Fruit fly (Drosophila melanogaster) whole organism, embryonic: ENCODE data around the gene CG3556.

ENCODE experiments used
- Abd-B ChIP-seq: fragments of 200-800 bp; sonication (Bioruptor generic); optimal IDR thresholded peaks from 2 replicates; lab custom pipeline; 2018; ENCODE audit warnings: missing biosample characterization, mild to moderate bottlenecking, missing genetic modification characterization, moderate library complexity
- Antp ChIP-seq: fragments of 200-800 bp; sonication (Bioruptor generic); optimal IDR thresholded peaks from 3 replicates; lab custom pipeline; 2016; ENCODE audit warnings: missing biosample characterization, missing genetic modification characterization
- BtbVII ChIP-seq: fragments of 200-800 bp; sonication (Bioruptor generic); optimal IDR thresholded peaks from 3 replicates; lab custom pipeline; 2017; ENCODE audit warnings: missing biosample characterization, mild to moderate bottlenecking, missing genetic modification characterization
- CG10543 ChIP-seq: fragments of 200-800 bp; sonication (Bioruptor generic); optimal IDR thresholded peaks from 3 replicates; lab custom pipeline; 2017; ENCODE audit warnings: missing biosample characterization, mild to moderate bottlenecking, missing genetic modification characterization, moderate library complexity
- CG11247 ChIP-seq: fragments of 200-800 bp; sonication (Bioruptor generic); IDR thresholded peaks from 2 replicates; pipeline ENCODE4 v1.3.6; 2022; ENCODE audit warnings: missing biosample characterization, missing genetic modification characterization
- CG17186 ChIP-seq: fragments of 200-800 bp; sonication (Bioruptor generic); optimal IDR thresholded peaks from 3 replicates; lab custom pipeline; 2017; ENCODE audit warnings: missing biosample characterization, missing genetic modification reagents, missing genetic modification characterization
- CG18011 ChIP-seq: fragments of 200-800 bp; sonication (Bioruptor generic); optimal IDR thresholded peaks from 2 replicates; lab custom pipeline; 2017; ENCODE audit warnings: missing biosample characterization, missing genetic modification characterization, mild to moderate bottlenecking, moderate library complexity, missing genotype
- CG18764 ChIP-seq: fragments of 200-800 bp; sonication (Bioruptor generic); optimal IDR thresholded peaks from 3 replicates; lab custom pipeline; 2016; ENCODE audit warnings: missing biosample characterization, missing genetic modification characterization
- CG2199 ChIP-seq: fragments of 200-800 bp; sonication (Bioruptor generic); IDR thresholded peaks from 3 replicates; pipeline ENCODE4 v1.3.6; 2022; ENCODE audit warnings: missing biosample characterization, missing genetic modification characterization
- CG31441 ChIP-seq: fragments of 200-800 bp; sonication (Bioruptor generic); IDR thresholded peaks from 2 replicates; pipeline ENCODE4 v1.3.6; 2022; ENCODE audit warnings: missing biosample characterization, missing genetic modification characterization
- CG33557 ChIP-seq: fragments of 200-800 bp; sonication (Bioruptor generic); optimal IDR thresholded peaks from 2 replicates; lab custom pipeline; 2019; ENCODE audit warnings: missing biosample characterization, mild to moderate bottlenecking, missing genetic modification characterization, moderate library complexity
- CG5180 ChIP-seq: fragments of 200-800 bp; sonication (Bioruptor generic); optimal IDR thresholded peaks from 3 replicates; lab custom pipeline; 2017; ENCODE audit warnings: missing biosample characterization, missing genetic modification characterization, mild to moderate bottlenecking, moderate library complexity, missing genetic modification reagents
- CG6791 ChIP-seq: fragments of 200-800 bp; sonication (Bioruptor generic); IDR thresholded peaks from 3 replicates; pipeline ENCODE4 v1.3.6; 2022; ENCODE audit warnings: missing biosample characterization, missing genetic modification characterization; ENCODE audit not compliant: partially characterized antibody
- CG7786 ChIP-seq: fragments of 200-800 bp; sonication (Bioruptor generic); optimal IDR thresholded peaks from 2 replicates; lab custom pipeline; 2016; ENCODE audit warnings: missing biosample characterization, missing genetic modification characterization
- CG7928 ChIP-seq: fragments of 200-800 bp; sonication (Bioruptor generic); optimal IDR thresholded peaks from 2 replicates; lab custom pipeline; 2017; ENCODE audit warnings: missing biosample characterization, mild to moderate bottlenecking, missing genetic modification characterization
- CG8290 ChIP-seq, 3 experiments: fragments of 200-800 bp; sonication (Bioruptor generic); optimal IDR thresholded peaks; 2 replicates each; lab custom pipeline; 2016 to 2019; ENCODE audit warnings: missing biosample characterization in 3 of 3, missing genetic modification characterization in 3 of 3, mild to moderate bottlenecking in 2 of 3, moderate library complexity in 1 of 3
- CG8359 ChIP-seq: fragments of 200-800 bp; sonication (Bioruptor generic); optimal IDR thresholded peaks from 2 replicates; lab custom pipeline; 2017; ENCODE audit warnings: missing biosample characterization, mild to moderate bottlenecking, missing genetic modification characterization, borderline replicate concordance
- CG8478 ChIP-seq: fragments of >200 bp; optimal IDR thresholded peaks from 2 replicates; lab custom pipeline; 2018
- CHES-1-like ChIP-seq: fragments of 200-800 bp; sonication (Bioruptor generic); optimal IDR thresholded peaks from 2 replicates; lab custom pipeline; 2016; ENCODE audit warnings: missing biosample characterization, missing genetic modification characterization
- Dref ChIP-seq: fragments of 200-800 bp; sonication (Bioruptor generic); IDR thresholded peaks from 2 replicates; pipeline ENCODE4 v1.3.6; 2022; ENCODE audit warnings: missing biosample characterization, missing genetic modification characterization
- Elba2 ChIP-seq: fragments of 200-800 bp; sonication (Bioruptor generic); optimal IDR thresholded peaks from 3 replicates; lab custom pipeline; 2016; ENCODE audit warnings: missing biosample characterization, missing genetic modification characterization
- HLH3B ChIP-seq: fragments of 200-800 bp; sonication (Bioruptor generic); IDR thresholded peaks from 2 replicates; pipeline ENCODE4 v1.3.6; 2022; ENCODE audit warnings: missing biosample characterization, missing genetic modification characterization
- HLH4C ChIP-seq: fragments of 200-800 bp; sonication (Bioruptor generic); IDR thresholded peaks from 3 replicates; pipeline ENCODE4 v1.3.6; 2022; ENCODE audit warnings: missing biosample characterization, missing genetic modification characterization; ENCODE audit not compliant: partially characterized antibody
- HLHmδ ChIP-seq: fragments of 200-800 bp; sonication (Bioruptor generic); optimal IDR thresholded peaks from 2 replicates; lab custom pipeline; 2018; ENCODE audit warnings: missing biosample characterization, mild to moderate bottlenecking, missing genetic modification characterization, moderate library complexity
- Hmr ChIP-seq: fragments of 200-800 bp; sonication (Bioruptor generic); optimal IDR thresholded peaks from 3 replicates; lab custom pipeline; 2017; ENCODE audit warnings: mild to moderate bottlenecking, missing biosample characterization, missing genetic modification reagents, missing genetic modification characterization
- Hr78 ChIP-seq, 2 experiments: fragments of 200-800 bp in 1 of 2; fragments of >200 bp in 1 of 2; sonication (Bioruptor generic) in 1 of 2; optimal IDR thresholded peaks; 2 replicates each; lab custom pipeline; 2017 to 2019; ENCODE audit warnings: missing biosample characterization in 2 of 2, missing genetic modification characterization in 2 of 2, mild to moderate bottlenecking in 1 of 2, moderate library complexity in 1 of 2
- Med ChIP-seq: fragments of 200-800 bp; sonication (Bioruptor generic); peaks from one replicate; lab custom pipeline; 2016; ENCODE audit warnings: missing biosample characterization, missing genetic modification characterization, mild to moderate bottlenecking, inconsistent platforms, moderate library complexity
- Mrtf ChIP-seq: fragments of 200-800 bp; sonication (Bioruptor generic); IDR thresholded peaks from 3 replicates; pipeline ENCODE4 v1.3.6; 2022; ENCODE audit warnings: missing biosample characterization, missing genetic modification characterization
- NC2α ChIP-seq: fragments of 200-800 bp; sonication (Bioruptor generic); optimal IDR thresholded peaks from 2 replicates; lab custom pipeline; 2016; ENCODE audit warnings: missing biosample characterization, missing genetic modification characterization
- Nf-YB ChIP-seq: fragments of 200-800 bp; sonication (Bioruptor generic); optimal IDR thresholded peaks from 3 replicates; lab custom pipeline; 2019; ENCODE audit warnings: missing biosample characterization, mild to moderate bottlenecking, missing genetic modification characterization, moderate library complexity
- Nf-YC ChIP-seq: fragments of 200-800 bp; optimal IDR thresholded peaks from 3 replicates; lab custom pipeline; 2019; ENCODE audit warnings: missing biosample characterization, mild to moderate bottlenecking, missing genetic modification characterization, moderate library complexity
- Opbp ChIP-seq: fragments of 200-800 bp; sonication (Bioruptor generic); IDR thresholded peaks from 3 replicates; pipeline ENCODE4 v1.3.6; 2022; ENCODE audit warnings: missing biosample characterization, missing genetic modification characterization; ENCODE audit not compliant: partially characterized antibody
- Rfx ChIP-seq: fragments of 200-800 bp; sonication (Bioruptor generic); IDR thresholded peaks from 2 replicates; pipeline ENCODE4 v1.3.6; 2022; ENCODE audit warnings: missing biosample characterization, missing genetic modification characterization
- Six4 ChIP-seq: fragments of 200-800 bp; sonication (Bioruptor generic); optimal IDR thresholded peaks from 2 replicates; lab custom pipeline; 2016; ENCODE audit warnings: missing biosample characterization, missing genetic modification characterization
- Xrp1 ChIP-seq: fragments of 200-800 bp; sonication (Bioruptor generic); IDR thresholded peaks from 2 replicates; pipeline ENCODE4 v1.3.6; 2022; ENCODE audit warnings: missing biosample characterization, missing genetic modification characterization
- YL-1 ChIP-seq: fragments of 200-800 bp; sonication (Bioruptor generic); optimal IDR thresholded peaks from 3 replicates; lab custom pipeline; 2017; ENCODE audit warnings: missing biosample characterization, mild to moderate bottlenecking, missing genetic modification characterization
- al ChIP-seq: fragments of 200-800 bp; sonication (Bioruptor generic); IDR thresholded peaks from 2 replicates; pipeline ENCODE4 v1.3.6; 2022; ENCODE audit warnings: missing biosample characterization, missing genetic modification characterization
- bowl ChIP-seq: fragments of 200-800 bp; sonication (Bioruptor generic); IDR thresholded peaks from 2 replicates; pipeline ENCODE4 v1.3.6; 2022; ENCODE audit warnings: missing biosample characterization, missing genetic modification characterization
- chinmo ChIP-seq: fragments of 200-800 bp; sonication (Bioruptor generic); IDR thresholded peaks from 4 replicates; pipeline ENCODE4 v1.3.6; 2022; ENCODE audit warnings: missing biosample characterization, missing genetic modification characterization; ENCODE audit not compliant: partially characterized antibody
- fd64A ChIP-seq: fragments of 200-800 bp; sonication (Bioruptor generic); optimal IDR thresholded peaks from 3 replicates; lab custom pipeline; 2018; ENCODE audit warnings: missing biosample characterization, mild to moderate bottlenecking, missing genetic modification characterization
- gcm2 ChIP-seq: fragments of 200-800 bp; sonication (Bioruptor generic); optimal IDR thresholded peaks from 2 replicates; lab custom pipeline; 2016; ENCODE audit warnings: missing biosample characterization, missing genetic modification characterization
- ken ChIP-seq: fragments of 200-800 bp; sonication (Bioruptor generic); IDR thresholded peaks from 3 replicates; pipeline ENCODE4 v1.3.6; 2022; ENCODE audit warnings: missing biosample characterization, missing genetic modification characterization
- lmd ChIP-seq: fragments of 200-800 bp; sonication (Bioruptor generic); IDR thresholded peaks from 2 replicates; pipeline ENCODE4 v1.3.6; 2022; ENCODE audit warnings: missing biosample characterization, missing genetic modification characterization
- luna ChIP-seq: fragments of 200-800 bp; sonication (Bioruptor generic); optimal IDR thresholded peaks from 2 replicates; lab custom pipeline; 2016; ENCODE audit warnings: missing biosample characterization, missing genetic modification characterization
- pan ChIP-seq, 4 experiments: fragments of >200 bp in 3 of 4; fragments of 200-800 bp in 1 of 4; sonication (Bioruptor generic) in 1 of 4; optimal IDR thresholded peaks in 3 of 4; IDR thresholded peaks in 1 of 4; 2 replicates each; pipeline versions ENCODE4 v1.3.6 to Lab custom; 2017 to 2022; ENCODE audit warnings: missing biosample characterization in 2 of 4, missing genetic modification characterization in 2 of 4, mixed read lengths in 1 of 4
- pita ChIP-seq: fragments of 200-800 bp; sonication (Bioruptor generic); optimal IDR thresholded peaks from 2 replicates; lab custom pipeline; 2017; ENCODE audit warnings: missing biosample characterization, mild to moderate bottlenecking, missing genetic modification characterization
- pros ChIP-seq: fragments of 200-800 bp; sonication (Bioruptor generic); optimal IDR thresholded peaks from 3 replicates; lab custom pipeline; 2019; ENCODE audit warnings: missing biosample characterization, mild to moderate bottlenecking, missing genetic modification characterization, moderate library complexity
- salm ChIP-seq: fragments of 200-800 bp; sonication (Bioruptor generic); optimal IDR thresholded peaks from 2 replicates; lab custom pipeline; 2018; ENCODE audit warnings: missing biosample characterization, mild to moderate bottlenecking, missing genetic modification characterization
- sc ChIP-seq, 3 experiments: fragments of >200 bp in 2 of 3; fragments of 200-800 bp in 1 of 3; sonication (Bioruptor generic) in 1 of 3; optimal IDR thresholded peaks; 2 replicates in 2 of 3; 3 replicates in 1 of 3; lab custom pipeline; 2017; ENCODE audit warnings: mild to moderate bottlenecking in 1 of 3, missing biosample characterization in 1 of 3, missing genetic modification characterization in 1 of 3, missing genetic modification reagents in 1 of 3
- wor ChIP-seq: fragments of 200-800 bp; sonication (Bioruptor generic); IDR thresholded peaks from 2 replicates; pipeline ENCODE4 v1.3.6; 2022; ENCODE audit warnings: missing biosample characterization, missing genetic modification characterization

The CG3556 gene

dm6 chrX:4534002-4534401 is 4.0 kb downstream of the CG3556 start (continued):
- TF ChIP-seq Hr78 (GFP tag; optimal IDR thresholded peaks at IDR 0.05; lab: Kevin White, UChicago) (no peak), fd64A (GFP tag; lab: Kevin White, UChicago) (no peak), Abd-B (GFP tag; lab: Kevin White, UChicago) (no peak), sc (optimal IDR thresholded peaks at IDR 0.05; lab: Kevin White, UChicago) (no peak), sc (GFP tag; optimal IDR thresholded peaks at IDR 0.05; lab: Kevin White, UChicago) (no peak), luna (no peak), CG31441 (no peak), Med (GFP tag; lab: Kevin White, UChicago) (no peak), CHES-1-like (no peak), BtbVII (GFP tag; lab: Kevin White, UChicago) (no peak), CG10543 (GFP tag; lab: Kevin White, UChicago) (no peak), Nf-YC (no peak), pan (optimal IDR thresholded peaks at IDR 0.05; lab: Kevin White, UChicago) (no peak), pan (GFP tag; optimal IDR thresholded peaks at IDR 0.05 in 1 of 2, IDR thresholded peaks at IDR 0.05 in 1 of 2) (no peak), chinmo (GFP tag; lab: Robert Waterston, UW) (0 out of 4 replicates have a peak, but pooled peaks have one; percentile 42), wor (GFP tag; lab: Robert Waterston, UW) (no peak), al (GFP tag; lab: Robert Waterston, UW) (no peak), Dref (GFP tag; lab: Robert Waterston, UW) (peak; percentile 51), CG18764 (GFP tag; lab: Kevin White, UChicago) (no peak), pita (no peak), Opbp (peak; percentile 60; the same call in 2 of the 3 replicates), Six4 (GFP tag; lab: Kevin White, UChicago) (no peak), CG2199 (no peak), CG8290 (GFP tag; optimal IDR thresholded peaks at IDR 0.05; lab: Kevin White, UChicago) (peak; percentile 10), CG8290 (tag; optimal IDR thresholded peaks at IDR 0.05; lab: Kevin White, UChicago) (no peak), HLH4C (GFP tag; lab: Robert Waterston, UW) (peak; percentile 84), pros (GFP tag; lab: Kevin White, UChicago) (no peak), Rfx (no peak), CG8478 (lab: Kevin White, UChicago) (no peak), CG33557 (GFP tag; lab: Kevin White, UChicago) (no peak), HLH3B (GFP tag; lab: Robert Waterston, UW) (no peak), CG7928 (GFP tag; lab: Kevin White, UChicago) (no peak), Hmr (no peak), CG5180 (GFP tag; lab: Kevin White, UChicago) (no peak), bowl (GFP tag; lab: Robert Waterston, UW) (no peak), Xrp1 (GFP tag; lab: Robert Waterston, UW) (no peak), CG18011 (GFP tag; lab: Kevin White, UChicago) (no peak), Mrtf (GFP tag; lab: Robert Waterston, UW) (no peak), CG11247 (GFP tag; lab: Robert Waterston, UW) (no peak), CG17186 (GFP tag; lab: Kevin White, UChicago) (no peak), NC2α (GFP tag; lab: Kevin White, UChicago) (no peak), HLHmδ (GFP tag; lab: Kevin White, UChicago) (no peak), salm (tag; lab: Kevin White, UChicago) (no peak), gcm2 (no peak), lmd (GFP tag; lab: Robert Waterston, UW) (no peak), Antp (GFP tag; lab: Kevin White, UChicago) (no peak), Elba2 (GFP tag; lab: Kevin White, UChicago) (no peak), CG7786 (GFP tag; lab: Kevin White, UChicago) (no peak), CG8359 (no peak), Nf-YB (no peak), CG6791 (GFP tag; lab: Robert Waterston, UW) (peak; percentile 70), ken (GFP tag; lab: Robert Waterston, UW) (no peak), YL-1 (GFP tag; lab: Kevin White, UChicago) (no peak)
